Worm (Caenorhabditis elegans) whole organism, L4/young adult: ENCODE results near the gene nifk-1.
A peak's percentile ranks its signal among the peaks of the same experiment; 100 is the strongest.

Experiments used
- W03F9.2 ChIP-seq: fragments of 150-350 bp; optimal IDR thresholded peaks from 2 replicates; lab custom pipeline; 2014; ENCODE audit warnings: missing biosample characterization, missing genetic modification characterization
- dao-5 ChIP-seq: sonication (generic microtip); optimal IDR thresholded peaks from 2 replicates; lab custom pipeline; 2016; ENCODE audit warnings: missing genotype, missing genetic modification characterization, moderate library complexity, missing compliant biosample characterization
- him-1 ChIP-seq: sonication (generic microtip); optimal IDR thresholded peaks from 2 replicates; lab custom pipeline; 2016; ENCODE audit warnings: missing genotype, missing genetic modification reagents, missing genetic modification characterization, missing compliant biosample characterization

Gene nifk-1

ce11 chrIII:4671491-4671890, 21.6 kb downstream of the nifk-1 start, which contains the start of gene T23F11.11:
T23F11.11 (minus strand) TSS chrIII:4671591.
- TF ChIP-seq dao-5 (tag; lab: Kevin White, UChicago) (no peak), him-1 (tag; lab: Kevin White, UChicago) (no peak), W03F9.2 (tag; lab: Kevin White, UChicago) (no peak)

ce11 chrIII:4668073-4668472, 25.0 kb downstream of the nifk-1 start:
- TF ChIP-seq W03F9.2 (tag; lab: Kevin White, UChicago) (no peak), dao-5 (tag; lab: Kevin White, UChicago) (no peak), him-1 (tag; lab: Kevin White, UChicago) (no peak)

DNA sequence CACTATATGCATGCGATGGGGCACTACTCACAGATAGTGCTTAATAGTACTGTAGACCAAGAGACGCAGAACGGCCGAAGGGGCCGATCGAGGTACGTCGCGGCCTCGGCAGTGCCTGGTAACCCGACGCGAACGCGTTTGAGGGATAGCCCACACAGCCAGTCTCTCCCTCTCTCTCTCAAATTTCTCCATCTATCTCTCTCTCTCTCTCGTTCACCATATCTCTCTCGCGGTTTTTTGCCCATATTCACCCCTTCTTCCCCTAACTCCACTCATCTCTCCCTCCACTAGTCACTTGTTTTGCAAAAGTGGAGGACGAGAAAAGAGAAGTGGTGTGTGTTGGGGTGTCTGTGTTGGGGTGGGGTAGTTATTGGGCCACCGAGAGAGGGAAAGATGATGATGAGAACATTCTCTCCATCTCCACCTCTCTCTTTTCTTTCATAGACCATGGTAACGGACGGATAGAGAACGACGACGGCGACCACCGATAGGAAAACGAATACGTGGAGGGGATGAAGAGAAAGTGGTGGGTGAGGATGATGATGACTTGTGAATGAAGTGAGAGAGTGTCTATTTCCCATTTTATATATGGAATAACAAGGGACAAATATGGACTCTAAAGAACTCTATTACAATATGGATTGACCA, 26.2 kb downstream of the nifk-1 start:
- TF ChIP-seq dao-5 (tag; lab: Kevin White, UChicago) (no peak), W03F9.2 (tag; lab: Kevin White, UChicago) (no peak), him-1 (tag; lab: Kevin White, UChicago) (peak; percentile 8)

DNA sequence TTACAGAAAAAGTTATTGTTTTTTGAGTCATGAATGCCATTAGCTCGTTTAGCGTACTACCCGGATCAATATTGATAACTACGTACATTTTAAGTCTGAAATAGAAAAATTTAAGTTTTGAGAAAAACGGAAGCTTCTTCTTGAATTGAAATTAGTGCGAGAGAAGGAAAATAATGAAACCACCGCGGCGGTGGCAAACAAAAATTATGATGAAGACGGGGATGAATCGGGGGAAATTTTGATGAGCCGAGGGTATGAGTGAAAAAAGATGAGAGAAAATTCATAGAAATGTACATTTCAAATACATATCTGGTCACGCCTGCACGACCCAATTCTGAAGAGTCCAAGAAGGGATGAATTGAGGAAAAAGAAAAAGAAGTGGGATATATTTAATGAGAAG, 27.8 kb downstream of the nifk-1 start, which contains the start of gene T23F11.4:
T23F11.4 (minus strand) TSS at position 101 of the 400 bp plus-strand sequence.
- TF ChIP-seq dao-5 (tag; lab: Kevin White, UChicago) (no peak), him-1 (tag; lab: Kevin White, UChicago) (no peak), W03F9.2 (tag; lab: Kevin White, UChicago) (no peak)

DNA sequence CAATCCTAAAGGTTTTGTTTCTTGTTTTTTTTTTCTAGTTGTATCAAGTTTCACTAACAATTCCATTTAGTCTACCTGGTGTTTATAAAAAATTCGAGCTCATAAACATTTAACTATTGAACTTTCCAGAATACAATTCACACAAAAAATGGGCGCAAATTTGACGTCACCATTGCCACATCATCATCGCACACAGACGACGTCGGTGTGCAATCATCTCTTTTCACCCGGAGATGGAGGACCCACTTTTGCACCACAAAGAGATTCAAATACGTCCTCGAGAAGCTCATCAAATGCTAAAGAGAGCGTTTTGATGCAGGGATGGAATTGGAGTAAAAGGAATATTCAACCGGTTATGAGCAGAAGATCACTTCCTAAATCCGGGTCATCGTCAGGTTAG, 33.7 kb downstream of the nifk-1 start:
- TF ChIP-seq dao-5 (tag; lab: Kevin White, UChicago) (no peak), him-1 (tag; lab: Kevin White, UChicago) (no peak), W03F9.2 (tag; lab: Kevin White, UChicago) (no peak)

DNA sequence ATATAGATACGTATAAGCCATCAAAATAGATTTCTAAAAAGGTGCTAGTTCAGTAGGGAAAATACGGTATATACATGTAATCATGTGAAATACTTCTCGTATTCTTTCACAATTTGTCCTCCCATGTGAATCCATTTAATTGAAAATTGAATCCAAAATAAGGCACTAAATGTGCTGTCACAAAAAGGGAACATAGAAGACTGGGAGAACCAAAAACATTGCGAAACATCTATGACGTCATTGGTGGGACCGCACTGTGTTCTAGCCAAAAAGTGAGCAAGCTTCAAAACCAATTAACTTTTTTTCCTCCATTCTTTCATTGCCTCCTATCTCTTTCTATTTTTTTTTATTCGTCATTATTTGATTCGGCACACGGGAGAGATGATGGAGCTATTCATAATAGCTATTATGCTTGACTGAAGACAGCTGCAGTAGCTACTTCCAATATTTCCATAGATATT, 34.7 kb downstream of the nifk-1 start, which contains the start of gene cdka-1:
cdka-1 (plus strand) TSS at position 411 of the 461 bp plus-strand sequence.
- TF ChIP-seq him-1 (tag; lab: Kevin White, UChicago) (peak; percentile 29), W03F9.2 (tag; lab: Kevin White, UChicago) (no peak), dao-5 (tag; lab: Kevin White, UChicago) (no peak)

DNA sequence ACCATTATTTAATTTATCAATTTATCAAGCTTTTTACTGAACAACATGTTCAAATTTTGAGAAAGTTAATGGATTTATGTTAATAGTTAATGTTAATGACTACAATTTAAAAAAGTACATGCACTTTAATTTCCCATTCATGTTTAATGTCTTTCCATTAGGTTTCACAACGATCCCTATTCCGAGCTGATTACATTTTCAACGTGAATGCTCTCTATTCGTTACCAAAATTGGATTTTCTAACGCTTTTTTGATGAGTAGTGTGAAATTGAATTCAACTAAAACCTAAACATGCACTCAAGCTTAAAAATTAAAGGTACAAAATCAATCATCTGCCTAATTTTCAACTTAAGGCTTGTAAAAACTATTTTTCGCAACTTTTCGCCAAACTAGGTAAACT, 35.7 kb downstream of the nifk-1 start:
- TF ChIP-seq dao-5 (tag; lab: Kevin White, UChicago) = no peak
- no peak for TF ChIP-seq him-1 (tag; lab: Kevin White, UChicago)
- no peak for TF ChIP-seq W03F9.2 (tag; lab: Kevin White, UChicago)

ce11 chrIII:4656415-4656814, 36.7 kb downstream of the nifk-1 start:
- peak; percentile 91 for TF ChIP-seq him-1 (tag; lab: Kevin White, UChicago)
- no peak for TF ChIP-seq W03F9.2 (tag; lab: Kevin White, UChicago)
- no peak for TF ChIP-seq dao-5 (tag; lab: Kevin White, UChicago)

ce11 chrIII:4655402-4655801, 37.7 kb downstream of the nifk-1 start, which contains the start of gene T23F11.2:
T23F11.2 (minus strand) TSS chrIII:4655502.
- TF ChIP-seq dao-5 (tag; lab: Kevin White, UChicago) (no peak), him-1 (tag; lab: Kevin White, UChicago) (no peak), W03F9.2 (tag; lab: Kevin White, UChicago) (no peak)

ce11 chrIII:4653912-4654311, 39.2 kb downstream of the nifk-1 start:
- no peak for TF ChIP-seq him-1 (tag; lab: Kevin White, UChicago)
- TF ChIP-seq dao-5 (tag; lab: Kevin White, UChicago) = no peak
- TF ChIP-seq W03F9.2 (tag; lab: Kevin White, UChicago) = no peak

DNA sequence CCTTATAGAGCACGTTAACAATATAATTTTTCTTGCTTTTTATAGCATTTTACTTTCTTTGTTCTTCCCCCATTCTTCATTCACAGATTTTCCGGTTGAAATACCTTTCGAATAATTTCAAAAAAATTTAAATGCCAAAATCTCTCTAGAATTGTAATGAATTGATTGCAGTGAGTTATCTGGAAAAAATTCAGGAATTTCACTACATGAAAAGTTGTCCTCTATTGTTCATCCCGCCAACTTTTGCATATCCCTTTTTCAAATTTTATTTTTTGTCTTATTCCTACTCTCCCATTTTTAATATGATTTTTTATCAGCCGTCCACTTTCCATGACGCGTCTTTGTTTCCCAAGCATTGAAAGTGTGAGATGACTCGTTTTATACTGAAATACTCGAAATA, 39.7 kb downstream of the nifk-1 start:
- TF ChIP-seq dao-5 (tag; lab: Kevin White, UChicago) (no peak), him-1 (tag; lab: Kevin White, UChicago) (no peak), W03F9.2 (tag; lab: Kevin White, UChicago) (no peak)

DNA sequence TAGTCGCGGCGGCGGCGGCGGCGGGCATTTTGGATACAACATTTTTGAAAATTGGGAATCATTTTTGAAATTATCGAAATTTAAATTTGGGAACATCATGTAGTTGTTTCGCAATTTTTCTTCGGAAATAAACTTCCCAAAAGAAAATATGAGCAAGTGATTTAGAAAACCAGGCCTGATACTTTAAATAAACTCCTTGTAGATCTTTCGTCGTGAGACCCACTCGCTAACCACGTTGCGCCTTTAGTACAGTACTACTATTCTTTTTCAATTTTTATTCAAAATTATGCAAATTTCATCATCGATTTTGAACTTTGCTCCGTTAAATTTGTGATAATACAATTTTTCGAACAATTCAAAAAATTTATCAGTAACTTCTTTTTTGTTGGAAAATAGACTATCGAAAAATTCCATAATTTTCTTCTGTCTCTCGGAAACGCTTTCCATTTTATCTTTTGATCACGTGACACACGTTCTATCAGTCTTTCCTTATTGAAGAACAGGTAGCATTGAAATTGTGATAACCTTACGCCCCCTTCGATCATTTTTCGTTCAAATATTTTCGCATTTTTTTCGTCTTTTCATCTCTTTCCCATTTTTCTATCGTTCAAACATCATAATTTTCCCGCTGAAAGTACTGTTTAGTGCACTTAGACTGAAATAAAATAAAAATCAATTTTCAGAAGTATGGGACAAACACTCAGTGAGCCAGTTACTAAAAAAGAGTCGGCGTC, 43.1 kb downstream of the nifk-1 start, which contains the start of gene ppm-2:
ppm-2 (plus strand) TSS at position 684 of the 734 bp plus-strand sequence.
- TF ChIP-seq him-1 (tag; lab: Kevin White, UChicago) (no peak), W03F9.2 (tag; lab: Kevin White, UChicago) (no peak), dao-5 (tag; lab: Kevin White, UChicago) (no peak)

ce11 chrIII:4649363-4649768, 43.7 kb downstream of the nifk-1 start:
- TF ChIP-seq him-1 (tag; lab: Kevin White, UChicago) (peak; percentile 89), W03F9.2 (tag; lab: Kevin White, UChicago) (peak; percentile 57), dao-5 (tag; lab: Kevin White, UChicago) (no peak)
